Worm (Caenorhabditis elegans): ENCODE results near the gene T22F7.1.

T22F7.1 gene

DNA sequence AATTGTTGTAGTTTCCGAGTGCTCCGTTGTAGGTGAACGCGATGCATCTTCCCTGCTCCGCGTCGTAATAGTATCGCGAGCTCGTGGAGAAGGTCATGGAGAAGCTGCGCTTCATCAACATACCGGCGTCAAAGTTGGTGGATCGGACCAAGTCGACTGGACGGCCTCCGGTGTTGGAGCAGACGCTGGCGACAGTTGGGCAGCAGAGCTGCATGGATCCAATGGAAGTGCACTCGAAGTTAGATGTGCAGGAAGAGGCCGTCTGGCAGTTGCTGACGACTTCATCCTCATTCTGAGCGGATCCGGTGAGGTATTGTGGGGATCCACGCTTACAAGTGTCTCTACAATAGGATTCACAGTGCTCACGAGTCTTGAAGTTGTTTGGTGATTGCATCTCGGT lies 32.8 kb upstream of the T22F7.1 start:
- TF ChIP-seq aly-2 (tag; optimal IDR thresholded peaks at IDR 0.05), result no peak
- no peak for TF ChIP-seq blmp-1 (tag; optimal IDR thresholded peaks at IDR 0.05; ENCODE audit: insufficient read depth)
- no peak for TF ChIP-seq lin-13 (GFP tag; optimal IDR thresholded peaks at IDR 0.05)
- no peak for TF ChIP-seq mab-5 (tag; optimal IDR thresholded peaks at IDR 0.05)
- TF ChIP-seq nhr-23 (tag; optimal IDR thresholded peaks at IDR 0.05), result no peak
- no peak for TF ChIP-seq nhr-12 (tag; optimal IDR thresholded peaks at IDR 0.05)
- no peak for TF ChIP-seq nhr-237 (tag; optimal IDR thresholded peaks at IDR 0.05)
- no peak for TF ChIP-seq nhr-10 (tag; optimal IDR thresholded peaks at IDR 0.05)
- no peak for TF ChIP-seq sma-9 (GFP tag; optimal IDR thresholded peaks at IDR 0.05)
- TF ChIP-seq sma-9 (tag; optimal IDR thresholded peaks at IDR 0.05), result no peak
- no peak for TF ChIP-seq elt-1 (tag; optimal IDR thresholded peaks at IDR 0.05)
- TF ChIP-seq lsy-2 (tag; optimal IDR thresholded peaks at IDR 0.05), result no peak
- TF ChIP-seq mbf-1 (tag; optimal IDR thresholded peaks at IDR 0.05), result no peak
- TF ChIP-seq ceh-16 (tag; optimal IDR thresholded peaks at IDR 0.05), result no peak

DNA sequence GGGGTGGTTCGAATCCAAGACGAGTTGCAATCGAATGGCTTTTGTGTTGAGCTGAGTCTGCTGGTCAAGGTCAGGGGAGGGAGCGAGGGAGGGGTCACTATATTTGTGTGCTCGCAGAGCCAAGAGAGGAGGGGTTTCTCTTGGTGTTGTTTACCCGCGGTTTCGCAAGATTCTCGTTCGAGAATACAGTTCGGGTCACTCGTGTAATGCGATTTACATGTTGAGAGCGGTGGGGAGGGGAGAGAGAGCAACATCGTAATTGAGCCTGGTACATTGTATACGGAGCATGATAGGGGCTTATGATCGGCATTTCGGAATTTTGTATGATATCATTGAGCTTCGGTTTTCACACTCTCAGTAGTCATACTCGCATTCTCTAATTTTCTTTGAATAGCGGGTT lies 29.7 kb upstream of the T22F7.1 start, which contains the start of gene F30H5.3:
TSS of gene F30H5.3 (minus strand) at position 101 of the 400 bp plus-strand sequence.
- TF ChIP-seq gmeb-1 (tag; optimal IDR thresholded peaks at IDR 0.05), result no peak
- TF ChIP-seq nhr-23 (tag; optimal IDR thresholded peaks at IDR 0.05), result no peak
- TF ChIP-seq ceh-16 (tag; optimal IDR thresholded peaks at IDR 0.05), result no peak
- TF ChIP-seq sem-4 (tag; optimal IDR thresholded peaks at IDR 0.05), result no peak
- TF ChIP-seq crh-2 (tag; optimal IDR thresholded peaks at IDR 0.05), result no peak
- no peak for TF ChIP-seq elt-1 (tag; optimal IDR thresholded peaks at IDR 0.05)
- no peak for TF ChIP-seq alr-1 (tag; optimal IDR thresholded peaks at IDR 0.05)
- TF ChIP-seq dmd-4 (tag; optimal IDR thresholded peaks at IDR 0.05), result no peak
- no peak for TF ChIP-seq blmp-1 (tag; optimal IDR thresholded peaks at IDR 0.05; ENCODE audit: insufficient read depth)
- TF ChIP-seq mdl-1 (tag; optimal IDR thresholded peaks at IDR 0.05), result no peak
- no peak for TF ChIP-seq lin-39 (tag; optimal IDR thresholded peaks at IDR 0.05)
- TF ChIP-seq skn-1 (tag; optimal IDR thresholded peaks at IDR 0.05), result no peak
- TF ChIP-seq lsy-2 (tag; optimal IDR thresholded peaks at IDR 0.05), result no peak
- no peak for TF ChIP-seq nhr-12 (tag; optimal IDR thresholded peaks at IDR 0.05)
- TF ChIP-seq nhr-129 (tag; optimal IDR thresholded peaks at IDR 0.05), result no peak
- no peak for TF ChIP-seq ztf-1 (GFP tag; conservative IDR thresholded peaks at IDR 0.05)
- TF ChIP-seq aly-2 (tag; optimal IDR thresholded peaks at IDR 0.05), result no peak
- no peak for TF ChIP-seq lin-11 (tag; optimal IDR thresholded peaks at IDR 0.05)
- no peak for TF ChIP-seq nhr-77 (tag; optimal IDR thresholded peaks at IDR 0.05)

DNA sequence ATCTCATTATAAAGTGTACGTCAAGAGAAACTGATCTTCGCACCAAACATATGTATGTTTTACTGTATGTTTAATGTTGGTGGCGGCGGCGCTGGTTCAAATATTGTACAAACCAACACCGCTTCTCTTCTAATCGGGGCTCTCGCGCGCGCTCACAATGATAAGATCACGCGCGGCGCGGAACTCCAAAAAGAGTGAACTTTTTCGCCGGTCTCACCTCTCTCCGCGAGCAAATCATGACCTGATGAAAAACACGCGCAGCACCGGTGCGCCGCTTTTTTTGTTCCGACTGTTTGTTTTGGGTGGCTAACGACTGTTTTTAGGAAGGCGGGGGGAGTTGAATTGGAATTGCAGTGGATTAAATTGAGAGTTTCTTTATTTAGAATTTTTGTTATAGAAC lies 28.5 kb upstream of the T22F7.1 start:
- TF ChIP-seq elt-1 (tag; optimal IDR thresholded peaks at IDR 0.05) (no peak), sma-9 (GFP tag; optimal IDR thresholded peaks at IDR 0.05) (no peak), sma-9 (tag; optimal IDR thresholded peaks at IDR 0.05) (no peak), sma-3 (GFP tag; optimal IDR thresholded peaks at IDR 0.05) (no peak), aly-2 (tag; optimal IDR thresholded peaks at IDR 0.05) (no peak), ztf-11 (tag; optimal IDR thresholded peaks at IDR 0.05) (no peak), nhr-11 (tag; optimal IDR thresholded peaks at IDR 0.05) (no peak), lin-39 (tag; optimal IDR thresholded peaks at IDR 0.05) (no peak), ZK546.5 (tag; optimal IDR thresholded peaks at IDR 0.05) (no peak), sem-4 (tag; optimal IDR thresholded peaks at IDR 0.05) (no peak)

DNA sequence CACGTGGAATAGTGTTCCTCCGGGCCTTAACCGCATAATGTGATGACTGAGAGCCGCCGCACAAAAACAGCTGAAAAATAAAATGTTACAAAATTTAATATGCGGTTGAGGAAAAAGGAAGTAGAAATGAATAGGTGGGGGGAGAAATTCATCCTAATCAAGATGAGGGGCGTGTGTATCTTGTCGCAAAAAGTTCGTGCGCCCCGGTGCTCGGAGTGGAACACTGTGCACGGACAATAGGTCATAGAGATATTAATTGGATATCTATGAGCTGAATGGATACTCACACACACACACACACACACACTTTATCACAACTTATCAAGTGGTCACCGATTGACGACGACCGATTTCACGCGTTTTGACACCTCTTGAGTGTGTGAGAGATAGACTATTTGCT lies 17.9 kb upstream of the T22F7.1 start, which contains the start of gene T22F7.3:
TSS of gene T22F7.3 (minus strand) at position 101 of the 400 bp plus-strand sequence.
- TF ChIP-seq nhr-25 (tag; optimal IDR thresholded peaks at IDR 0.05), result no peak
- TF ChIP-seq sma-3 (GFP tag; optimal IDR thresholded peaks at IDR 0.05), result no peak
- no peak for TF ChIP-seq egl-27 (tag; optimal IDR thresholded peaks at IDR 0.05)
- TF ChIP-seq C34F6.9 (tag; optimal IDR thresholded peaks at IDR 0.05), result no peak
- TF ChIP-seq ztf-1 (GFP tag; conservative IDR thresholded peaks at IDR 0.05), result no peak
- TF ChIP-seq nhr-10 (tag; optimal IDR thresholded peaks at IDR 0.05), result no peak
- no peak for TF ChIP-seq blmp-1 (tag; optimal IDR thresholded peaks at IDR 0.05; ENCODE audit: insufficient read depth)
- TF ChIP-seq nhr-77 (tag; optimal IDR thresholded peaks at IDR 0.05), result no peak

DNA sequence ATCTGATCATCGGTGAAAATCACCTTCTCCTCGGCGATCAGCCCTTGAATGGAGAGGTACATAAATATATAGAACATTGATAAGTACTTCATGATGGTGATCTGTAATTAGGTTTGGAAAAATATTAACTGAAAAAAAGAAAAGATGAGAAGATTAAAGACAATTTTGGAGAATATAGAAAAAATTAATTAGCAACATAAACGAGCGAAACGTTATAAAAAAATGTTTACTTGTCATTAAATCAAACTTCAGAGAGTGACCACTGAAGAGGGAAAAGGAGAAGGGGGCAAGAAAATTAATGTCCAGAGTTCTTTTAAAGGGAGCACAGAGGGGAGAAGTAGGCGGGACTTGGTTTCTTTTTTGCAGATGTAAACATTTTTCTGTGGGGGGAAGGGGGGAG lies 15.0 kb upstream of the T22F7.1 start, which contains the start of gene T22F7.4:
TSS of gene T22F7.4 (minus strand) at position 101 of the 400 bp plus-strand sequence.
- TF ChIP-seq blmp-1 (tag; optimal IDR thresholded peaks at IDR 0.05; ENCODE audit: insufficient read depth) (no peak), lin-13 (GFP tag; optimal IDR thresholded peaks at IDR 0.05) (no peak), elt-1 (tag; optimal IDR thresholded peaks at IDR 0.05) (no peak), mdl-1 (tag; optimal IDR thresholded peaks at IDR 0.05) (no peak), nhr-11 (tag; optimal IDR thresholded peaks at IDR 0.05) (no peak), skn-1 (tag; optimal IDR thresholded peaks at IDR 0.05) (no peak), ceh-16 (tag; optimal IDR thresholded peaks at IDR 0.05) (no peak), nhr-23 (tag; optimal IDR thresholded peaks at IDR 0.05) (no peak), nhr-129 (tag; optimal IDR thresholded peaks at IDR 0.05) (no peak), lsy-2 (tag; optimal IDR thresholded peaks at IDR 0.05) (no peak), R02D3.7 (tag; optimal IDR thresholded peaks at IDR 0.05) (no peak), sma-3 (GFP tag; optimal IDR thresholded peaks at IDR 0.05) (no peak), egl-27 (tag; optimal IDR thresholded peaks at IDR 0.05) (no peak), zag-1 (tag; optimal IDR thresholded peaks at IDR 0.05) (no peak), ama-1 (optimal IDR thresholded peaks at IDR 0.05) (no peak), gmeb-1 (tag; optimal IDR thresholded peaks at IDR 0.05) (no peak), nhr-21 (tag; optimal IDR thresholded peaks at IDR 0.05) (no peak)

All from whole organism, L2 larva.